Worm (Caenorhabditis elegans) whole organism, midembryonic: ENCODE measurements around the gene lars-1.

Experiments used
- T22C8.4 ChIP-seq: fragments of 200-800 bp; sonication (Bioruptor generic); IDR thresholded peaks from 2 replicates; pipeline ENCODE4 v1.3.6; 2022; ENCODE audit warnings: missing genetic modification characterization, missing compliant biosample characterization
- cog-1 ChIP-seq: sonication (generic microtip); optimal IDR thresholded peaks from 2 replicates; lab custom pipeline; 2016; ENCODE audit warnings: missing genetic modification characterization, missing compliant biosample characterization
- flt-1 ChIP-seq: fragments of 200-800 bp; sonication (Bioruptor generic); IDR thresholded peaks from 2 replicates; pipeline ENCODE4 v1.3.6; 2022; ENCODE audit warnings: missing genetic modification characterization, missing compliant biosample characterization
- klf-2 ChIP-seq: fragments of 200-800 bp; sonication (Bioruptor generic); conservative IDR thresholded peaks from 2 replicates; pipeline ENCODE4 v1.3.6; 2022; ENCODE audit warnings: missing genetic modification reagents, missing genetic modification characterization, missing compliant biosample characterization
- med-1 ChIP-seq: sonication (generic microtip); optimal IDR thresholded peaks from 2 replicates; lab custom pipeline; 2017; ENCODE audit warnings: missing genetic modification characterization, mild to moderate bottlenecking, missing compliant biosample characterization, antibody characterized with exemption, missing genetic modification reagents; ENCODE audit not compliant: insufficient read depth
- ref-1 ChIP-seq: fragments of 200-800 bp; sonication (Bioruptor generic); conservative IDR thresholded peaks from 2 replicates; pipeline ENCODE4 v1.3.6; 2022; ENCODE audit warnings: missing genetic modification reagents, missing genetic modification characterization, missing compliant biosample characterization
- tab-1 ChIP-seq: fragments of 200-800 bp; sonication (Bioruptor generic); IDR thresholded peaks from 2 replicates; pipeline ENCODE4 v1.3.6; 2022; ENCODE audit warnings: missing genetic modification characterization, missing compliant biosample characterization
- ztf-23 ChIP-seq: fragments of 200-800 bp; sonication (Bioruptor generic); IDR thresholded peaks from 2 replicates; pipeline ENCODE4 v1.3.6; 2022; ENCODE audit warnings: missing genetic modification reagents, missing genetic modification characterization, missing compliant biosample characterization
- ztf-29 ChIP-seq: fragments of 200-800 bp; sonication (Bioruptor generic); IDR thresholded peaks from 2 replicates; pipeline ENCODE4 v1.3.6; 2022; ENCODE audit warnings: missing genetic modification reagents, missing genetic modification characterization, missing compliant biosample characterization

Gene lars-1

ce11 chrIII:4176109-4176596, 10.4 kb downstream of the lars-1 start, which contains the start of the genes hrde-1 and C16C10.13:
TSS of gene hrde-1 (minus strand) at chrIII:4176159.
TSS of gene C16C10.13 (plus strand) at chrIII:4176440.
- no peak for TF ChIP-seq ztf-23 (GFP tag; lab: Robert Waterston, UW)
- TF ChIP-seq flt-1 (GFP tag; lab: Robert Waterston, UW) = no peak
- no peak for TF ChIP-seq klf-2 (GFP tag; lab: Robert Waterston, UW)
- no peak for TF ChIP-seq T22C8.4 (GFP tag; lab: Robert Waterston, UW)
- no peak for TF ChIP-seq tab-1 (GFP tag; lab: Robert Waterston, UW)
- no peak for TF ChIP-seq ref-1 (GFP tag; lab: Robert Waterston, UW)
- no peak for TF ChIP-seq med-1 (GFP tag; lab: Kevin White, UChicago)
- TF ChIP-seq cog-1 (tag; lab: Kevin White, UChicago) = no peak

ce11 chrIII:4175489-4175888, 11.1 kb downstream of the lars-1 start:
- TF ChIP-seq tab-1 (GFP tag; lab: Robert Waterston, UW) = no peak
- TF ChIP-seq med-1 (GFP tag; lab: Kevin White, UChicago) = no peak
- no peak for TF ChIP-seq ztf-23 (GFP tag; lab: Robert Waterston, UW)
- no peak for TF ChIP-seq ref-1 (GFP tag; lab: Robert Waterston, UW)
- TF ChIP-seq flt-1 (GFP tag; lab: Robert Waterston, UW) = no peak
- no peak for TF ChIP-seq ztf-29 (GFP tag; lab: Robert Waterston, UW)
- no peak for TF ChIP-seq klf-2 (GFP tag; lab: Robert Waterston, UW)
- TF ChIP-seq cog-1 (tag; lab: Kevin White, UChicago) = no peak
- TF ChIP-seq T22C8.4 (GFP tag; lab: Robert Waterston, UW) = no peak

DNA sequence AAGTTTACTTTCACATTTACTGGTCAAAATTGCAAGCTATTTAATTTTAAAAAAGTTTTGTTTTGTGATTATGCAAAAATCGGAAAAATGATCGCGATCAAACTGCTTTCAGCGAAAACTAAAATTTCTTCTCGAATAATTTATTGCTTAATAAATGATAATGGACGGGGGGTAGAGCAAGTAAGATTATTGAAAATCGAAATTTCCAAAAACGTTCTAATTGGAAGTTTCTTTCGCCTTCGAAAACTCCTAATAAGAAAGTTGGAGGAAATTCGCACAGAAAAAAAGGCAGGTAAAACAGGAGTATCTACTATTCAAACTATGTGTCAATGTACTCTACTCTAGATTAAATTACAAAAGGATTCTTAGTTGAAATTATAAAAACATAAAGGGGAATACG, 14.4 kb downstream of the lars-1 start:
- no peak for TF ChIP-seq klf-2 (GFP tag; lab: Robert Waterston, UW)
- TF ChIP-seq med-1 (GFP tag; lab: Kevin White, UChicago) = no peak
- no peak for TF ChIP-seq ref-1 (GFP tag; lab: Robert Waterston, UW)
- no peak for TF ChIP-seq tab-1 (GFP tag; lab: Robert Waterston, UW)
- no peak for TF ChIP-seq T22C8.4 (GFP tag; lab: Robert Waterston, UW)
- TF ChIP-seq ztf-29 (GFP tag; lab: Robert Waterston, UW) = no peak
- TF ChIP-seq flt-1 (GFP tag; lab: Robert Waterston, UW) = no peak
- TF ChIP-seq cog-1 (tag; lab: Kevin White, UChicago) = no peak
- TF ChIP-seq ztf-23 (GFP tag; lab: Robert Waterston, UW) = no peak

DNA sequence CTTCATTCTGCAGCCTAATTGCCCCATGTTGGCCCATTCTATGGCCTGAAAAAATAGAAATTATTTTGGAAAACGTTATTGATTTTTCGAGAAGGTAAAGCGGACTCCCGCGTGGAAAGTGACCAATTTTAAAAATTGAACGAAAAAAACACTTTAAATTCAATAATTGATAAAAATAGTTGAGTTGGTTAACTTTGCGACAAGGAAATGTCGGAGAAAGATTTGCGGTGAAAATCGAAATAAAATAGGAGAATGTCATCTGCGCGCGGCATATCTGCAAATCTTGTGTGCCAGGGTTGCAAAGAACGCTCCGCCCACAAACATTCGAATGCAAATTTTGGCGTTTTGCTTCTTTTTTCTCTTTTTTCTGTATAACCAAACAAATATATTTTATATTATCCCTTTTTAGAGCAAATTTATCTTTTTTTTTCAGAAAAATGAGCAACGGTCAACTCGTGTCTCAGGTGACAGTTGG, 15.7 kb downstream of the lars-1 start, which contains the start of the genes rnf-121 and C16C10.4:
Gene rnf-121, minus strand, starts transcription at position 51 of the 475 bp plus-strand sequence.
Gene C16C10.4, plus strand, starts transcription at position 434 of the 475 bp plus-strand sequence.
- peak; percentile 95 for TF ChIP-seq flt-1 (GFP tag; lab: Robert Waterston, UW)
- TF ChIP-seq ref-1 (GFP tag; lab: Robert Waterston, UW) = peak; percentile 69
- peak; percentile 91 for TF ChIP-seq ztf-23 (GFP tag; lab: Robert Waterston, UW)
- TF ChIP-seq T22C8.4 (GFP tag; lab: Robert Waterston, UW) = peak; percentile 65
- peak; percentile 63 for TF ChIP-seq cog-1 (tag; lab: Kevin White, UChicago)
- peak; percentile 86 for TF ChIP-seq ztf-29 (GFP tag; lab: Robert Waterston, UW)
- peak; percentile 98 for TF ChIP-seq med-1 (GFP tag; lab: Kevin White, UChicago)
- TF ChIP-seq tab-1 (GFP tag; lab: Robert Waterston, UW) = peak; percentile 91
- peak; percentile 93 for TF ChIP-seq klf-2 (GFP tag; lab: Robert Waterston, UW)

ce11 chrIII:4168665-4169064, 17.9 kb downstream of the lars-1 start, which contains the start of gene ccdc-55:
TSS of gene ccdc-55 (minus strand) at chrIII:4168765.
- TF ChIP-seq ztf-23 (GFP tag; lab: Robert Waterston, UW) (no peak), klf-2 (GFP tag; lab: Robert Waterston, UW) (no peak), flt-1 (GFP tag; lab: Robert Waterston, UW) (no peak), tab-1 (GFP tag; lab: Robert Waterston, UW) (no peak), T22C8.4 (GFP tag; lab: Robert Waterston, UW) (no peak), med-1 (GFP tag; lab: Kevin White, UChicago) (no peak), ztf-29 (GFP tag; lab: Robert Waterston, UW) (no peak), ref-1 (GFP tag; lab: Robert Waterston, UW) (no peak), cog-1 (tag; lab: Kevin White, UChicago) (no peak)

ce11 chrIII:4166745-4167144, 19.9 kb downstream of the lars-1 start, which contains the start of gene rnf-5:
TSS of gene rnf-5 (minus strand) at chrIII:4166845.
- TF ChIP-seq T22C8.4 (GFP tag; lab: Robert Waterston, UW) (no peak), flt-1 (GFP tag; lab: Robert Waterston, UW) (no peak), med-1 (GFP tag; lab: Kevin White, UChicago) (no peak), ztf-29 (GFP tag; lab: Robert Waterston, UW) (no peak), cog-1 (tag; lab: Kevin White, UChicago) (no peak), klf-2 (GFP tag; lab: Robert Waterston, UW) (no peak), tab-1 (GFP tag; lab: Robert Waterston, UW) (no peak), ztf-23 (GFP tag; lab: Robert Waterston, UW) (no peak), ref-1 (GFP tag; lab: Robert Waterston, UW) (no peak)

ce11 chrIII:4164071-4164470, 22.5 kb downstream of the lars-1 start, which contains the start of gene C16C10.8:
TSS of gene C16C10.8 (minus strand) at chrIII:4164171.
- TF ChIP-seq ztf-23 (GFP tag; lab: Robert Waterston, UW) (no peak), flt-1 (GFP tag; lab: Robert Waterston, UW) (no peak), tab-1 (GFP tag; lab: Robert Waterston, UW) (no peak), ref-1 (GFP tag; lab: Robert Waterston, UW) (no peak), ztf-29 (GFP tag; lab: Robert Waterston, UW) (no peak), klf-2 (GFP tag; lab: Robert Waterston, UW) (no peak)

DNA sequence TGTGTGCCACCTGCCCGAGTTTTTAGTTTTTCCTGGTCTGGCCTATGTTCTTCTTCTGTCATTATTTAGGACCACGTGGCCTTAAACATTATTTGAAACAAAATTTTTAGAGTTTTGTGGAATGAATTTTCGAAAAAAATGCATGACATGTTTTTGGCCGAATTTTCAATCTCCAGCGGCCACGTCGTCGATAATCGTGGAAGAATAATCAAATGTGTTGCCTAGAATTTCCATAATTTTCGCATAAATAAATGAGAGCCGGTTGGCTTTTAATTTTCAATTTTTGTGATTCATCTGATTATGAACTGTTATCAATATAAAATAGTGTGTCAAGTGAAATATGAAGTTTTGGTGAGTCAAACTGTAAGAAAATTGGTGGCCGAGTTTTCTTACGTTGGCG, 25.7 kb downstream of the lars-1 start, which contains the start of gene C01G12.16:
Gene C01G12.16, plus strand, starts transcription at position 301 of the 400 bp plus-strand sequence.
- TF ChIP-seq ref-1 (GFP tag; lab: Robert Waterston, UW) (no peak), ztf-23 (GFP tag; lab: Robert Waterston, UW) (no peak), klf-2 (GFP tag; lab: Robert Waterston, UW) (no peak), flt-1 (GFP tag; lab: Robert Waterston, UW) (no peak), tab-1 (GFP tag; lab: Robert Waterston, UW) (no peak), T22C8.4 (GFP tag; lab: Robert Waterston, UW) (no peak), med-1 (GFP tag; lab: Kevin White, UChicago) (no peak), ztf-29 (GFP tag; lab: Robert Waterston, UW) (no peak), cog-1 (tag; lab: Kevin White, UChicago) (no peak)
